Fruit fly (Drosophila melanogaster) whole organism, prepupa: ENCODE measurements around the gene Obp73a.

Experiments
- Blimp-1 ChIP-seq: fragments of 200-800 bp; sonication (Bioruptor generic); optimal IDR thresholded peaks from 3 replicates; lab custom pipeline; 2017; ENCODE audit warnings: missing biosample characterization, missing genetic modification characterization, mild to moderate bottlenecking, moderate library complexity, missing genetic modification reagents
- CG10631 ChIP-seq: fragments of 200-800 bp; sonication (Bioruptor generic); optimal IDR thresholded peaks from 2 replicates; lab custom pipeline; 2016; ENCODE audit warnings: missing biosample characterization, missing genetic modification characterization
- CG10669 ChIP-seq: fragments of 200-800 bp; sonication (Bioruptor generic); optimal IDR thresholded peaks from 3 replicates; lab custom pipeline; 2018; ENCODE audit warnings: missing biosample characterization, mild to moderate bottlenecking, missing genetic modification characterization, moderate library complexity
- CG11902 ChIP-seq: fragments of 200-800 bp; sonication (Bioruptor generic); optimal IDR thresholded peaks from 3 replicates; lab custom pipeline; 2016; ENCODE audit warnings: missing biosample characterization, missing genetic modification characterization
- CG15336 ChIP-seq: fragments of 200-800 bp; sonication (Bioruptor generic); IDR thresholded peaks from 2 replicates; pipeline ENCODE4 v1.3.6; 2022; ENCODE audit warnings: missing biosample characterization, missing genetic modification characterization
- CG1621 ChIP-seq: fragments of 200-800 bp; sonication (Bioruptor generic); optimal IDR thresholded peaks from 3 replicates; lab custom pipeline; 2018; ENCODE audit warnings: missing biosample characterization, mild to moderate bottlenecking, missing genetic modification characterization
- CG32006 ChIP-seq: fragments of 200-800 bp; sonication (Bioruptor generic); optimal IDR thresholded peaks from 3 replicates; lab custom pipeline; 2017; ENCODE audit warnings: missing biosample characterization, mild to moderate bottlenecking, missing genetic modification characterization
- CG34406 ChIP-seq: fragments of 200-800 bp; sonication (Bioruptor generic); optimal IDR thresholded peaks from 3 replicates; lab custom pipeline; 2016; ENCODE audit warnings: missing biosample characterization, missing genetic modification characterization
- CG3919 ChIP-seq: fragments of 200-800 bp; sonication (Bioruptor generic); optimal IDR thresholded peaks from 3 replicates; lab custom pipeline; 2016; ENCODE audit warnings: missing biosample characterization, missing genetic modification characterization
- CG4318 ChIP-seq: fragments of 200-800 bp; sonication (Bioruptor generic); optimal IDR thresholded peaks from 3 replicates; lab custom pipeline; 2017; ENCODE audit warnings: missing biosample characterization, mild to moderate bottlenecking, missing genetic modification characterization
- CG6276 ChIP-seq: fragments of 200-800 bp; sonication (Bioruptor generic); optimal IDR thresholded peaks from 2 replicates; lab custom pipeline; 2017; ENCODE audit warnings: missing biosample characterization, mild to moderate bottlenecking, missing genetic modification characterization
- CG6792 ChIP-seq: fragments of 200-800 bp; sonication (Bioruptor generic); optimal IDR thresholded peaks from 3 replicates; lab custom pipeline; 2016; ENCODE audit warnings: missing biosample characterization, missing genetic modification characterization
- CG6808 ChIP-seq: fragments of 200-800 bp; sonication (Bioruptor generic); optimal IDR thresholded peaks from 3 replicates; lab custom pipeline; 2017; ENCODE audit warnings: missing biosample characterization, missing genetic modification characterization, mild to moderate bottlenecking, moderate library complexity, missing genetic modification reagents
- CG8632 ChIP-seq: fragments of 200-800 bp; sonication (Bioruptor generic); optimal IDR thresholded peaks from 3 replicates; lab custom pipeline; 2016; ENCODE audit warnings: missing biosample characterization, missing genetic modification characterization
- CG9139 ChIP-seq: fragments of 200-800 bp; sonication (Bioruptor generic); optimal IDR thresholded peaks from 3 replicates; lab custom pipeline; 2017; ENCODE audit warnings: missing biosample characterization, mild to moderate bottlenecking, missing genetic modification characterization
- Eip75B ChIP-seq: fragments of 200-800 bp; sonication (Bioruptor generic); optimal IDR thresholded peaks from 3 replicates; lab custom pipeline; 2016; ENCODE audit warnings: missing biosample characterization, missing genetic modification characterization
- Eip78C ChIP-seq: fragments of 200-800 bp; sonication (Bioruptor generic); peaks from one replicate; lab custom pipeline; 2016; ENCODE audit warnings: missing biosample characterization, missing genetic modification characterization
- Eip93F ChIP-seq: fragments of 200-800 bp; sonication (Bioruptor generic); optimal IDR thresholded peaks from 2 replicates; lab custom pipeline; 2016; ENCODE audit warnings: missing biosample characterization, mild to moderate bottlenecking, missing genetic modification characterization
- Ets21C ChIP-seq: fragments of 200-800 bp; sonication (Bioruptor generic); optimal IDR thresholded peaks from 3 replicates; lab custom pipeline; 2016; ENCODE audit warnings: missing biosample characterization, missing genetic modification characterization
- Ets96B ChIP-seq: fragments of 200-800 bp; optimal IDR thresholded peaks from 2 replicates; lab custom pipeline; 2019; ENCODE audit warnings: missing biosample characterization, mild to moderate bottlenecking, missing genetic modification characterization, moderate library complexity
- Hr38 ChIP-seq: sonication (Bioruptor generic); optimal IDR thresholded peaks from 2 replicates; lab custom pipeline; 2016; ENCODE audit warnings: missing biosample characterization, missing genetic modification characterization
- Hr39 ChIP-seq: fragments of 200-800 bp; sonication (Bioruptor generic); optimal IDR thresholded peaks from 2 replicates; lab custom pipeline; 2016; ENCODE audit warnings: missing biosample characterization, missing genetic modification characterization
- OdsH ChIP-seq: fragments of 200-800 bp; sonication (Bioruptor generic); optimal IDR thresholded peaks from 3 replicates; lab custom pipeline; 2016; ENCODE audit warnings: missing biosample characterization, missing genetic modification characterization
- Smox ChIP-seq: fragments of 200-800 bp; sonication (Bioruptor generic); optimal IDR thresholded peaks from 3 replicates; lab custom pipeline; 2016; ENCODE audit warnings: missing biosample characterization, missing genetic modification characterization
- Sox102F ChIP-seq: fragments of 200-800 bp; sonication (Bioruptor generic); optimal IDR thresholded peaks from 2 replicates; lab custom pipeline; 2016; ENCODE audit warnings: missing biosample characterization, mild to moderate bottlenecking, missing genetic modification characterization
- Sox14 ChIP-seq: fragments of 200-800 bp; sonication (Bioruptor generic); optimal IDR thresholded peaks from 3 replicates; lab custom pipeline; 2016; ENCODE audit warnings: missing biosample characterization, missing genetic modification characterization
- Sox15 ChIP-seq: fragments of 200-800 bp; sonication (Bioruptor generic); optimal IDR thresholded peaks from 3 replicates; lab custom pipeline; 2016; ENCODE audit warnings: missing biosample characterization, missing genetic modification characterization
- acj6 ChIP-seq: fragments of 200-800 bp; sonication (Bioruptor generic); optimal IDR thresholded peaks from 3 replicates; lab custom pipeline; 2016; ENCODE audit warnings: missing biosample characterization, missing genetic modification characterization
- dac ChIP-seq: fragments of 200-800 bp; sonication (Bioruptor generic); optimal IDR thresholded peaks from 2 replicates; lab custom pipeline; 2017; ENCODE audit warnings: missing biosample characterization, mild to moderate bottlenecking, missing genetic modification characterization
- eg ChIP-seq: fragments of 200-800 bp; sonication (Bioruptor generic); IDR thresholded peaks from 3 replicates; pipeline ENCODE4 v1.3.6; 2022; ENCODE audit warnings: missing biosample characterization, missing genetic modification characterization
- esn ChIP-seq: fragments of 200-800 bp; sonication (Bioruptor generic); optimal IDR thresholded peaks from 2 replicates; lab custom pipeline; 2016; ENCODE audit warnings: missing biosample characterization, mild to moderate bottlenecking, missing genetic modification characterization, moderate library complexity
- fd59A ChIP-seq: fragments of 200-800 bp; sonication (Bioruptor generic); optimal IDR thresholded peaks from 2 replicates; lab custom pipeline; 2017; ENCODE audit warnings: missing biosample characterization, mild to moderate bottlenecking, missing genetic modification characterization, missing genetic modification reagents
- fd85E ChIP-seq: fragments of 200-800 bp; sonication (Bioruptor generic); optimal IDR thresholded peaks from 3 replicates; lab custom pipeline; 2016; ENCODE audit warnings: missing biosample characterization, missing genetic modification characterization
- fkh ChIP-seq: fragments of 200-800 bp; sonication (Bioruptor generic); optimal IDR thresholded peaks from 3 replicates; lab custom pipeline; 2017; ENCODE audit warnings: missing biosample characterization, mild to moderate bottlenecking, missing genetic modification characterization, moderate library complexity
- net ChIP-seq: fragments of 200-800 bp; sonication (Bioruptor generic); optimal IDR thresholded peaks from 3 replicates; lab custom pipeline; 2016; ENCODE audit warnings: missing biosample characterization, missing genetic modification characterization
- pdm3 ChIP-seq: fragments of 200-800 bp; sonication (Bioruptor generic); optimal IDR thresholded peaks from 3 replicates; lab custom pipeline; 2016; ENCODE audit warnings: missing biosample characterization, missing genetic modification characterization
- salr ChIP-seq, 2 experiments: fragments of 200-800 bp; sonication (Bioruptor generic); optimal IDR thresholded peaks; 3 replicates each; lab custom pipeline; 2016 to 2018; ENCODE audit warnings: missing biosample characterization in 2 of 2, missing genetic modification characterization in 2 of 2, mild to moderate bottlenecking in 1 of 2
- spab ChIP-seq: fragments of 200-800 bp; sonication (Bioruptor generic); optimal IDR thresholded peaks from 2 replicates; lab custom pipeline; 2017; ENCODE audit warnings: missing biosample characterization, mild to moderate bottlenecking, missing genetic modification characterization, missing genetic modification reagents
- svp ChIP-seq: fragments of 200-800 bp; sonication (Bioruptor generic); peaks from one replicate; lab custom pipeline; 2016; ENCODE audit warnings: missing biosample characterization, missing genetic modification characterization
- topi ChIP-seq: fragments of 200-800 bp; sonication (Bioruptor generic); optimal IDR thresholded peaks from 3 replicates; lab custom pipeline; 2016; ENCODE audit warnings: missing biosample characterization, missing genetic modification characterization
- vri ChIP-seq: fragments of 200-800 bp; sonication (Bioruptor generic); optimal IDR thresholded peaks from 3 replicates; lab custom pipeline; 2016; ENCODE audit warnings: missing biosample characterization, mild to moderate bottlenecking, missing genetic modification characterization

The Obp73a gene

dm6 chr3L:16984042-16984441 is 39.9 kb downstream of the Obp73a start:
- no peak for TF ChIP-seq fkh (GFP tag; lab: Kevin White, UChicago)
- no peak for TF ChIP-seq Hr39
- no peak for TF ChIP-seq CG15336 (GFP tag; lab: Robert Waterston, UW)
- TF ChIP-seq vri (GFP tag; lab: Kevin White, UChicago): peak; percentile 91
- no peak for TF ChIP-seq Eip75B
- TF ChIP-seq spab: no peak
- TF ChIP-seq CG6792 (GFP tag; lab: Kevin White, UChicago): no peak
- peak; percentile 43 for TF ChIP-seq Eip78C (GFP tag; lab: Kevin White, UChicago)
- TF ChIP-seq Eip93F (GFP tag; lab: Kevin White, UChicago): peak; percentile 37
- no peak for TF ChIP-seq Ets96B (tag; lab: Kevin White, UChicago)
- peak; percentile 84 for TF ChIP-seq svp (GFP tag; lab: Kevin White, UChicago)
- TF ChIP-seq Ets21C (GFP tag; lab: Kevin White, UChicago): no peak
- no peak for TF ChIP-seq CG3919 (GFP tag; lab: Kevin White, UChicago)
- no peak for TF ChIP-seq CG4318
- no peak for TF ChIP-seq eg
- no peak for TF ChIP-seq Hr38 (GFP tag; lab: Kevin White, UChicago)
- TF ChIP-seq OdsH (GFP tag; lab: Kevin White, UChicago): no peak

DNA sequence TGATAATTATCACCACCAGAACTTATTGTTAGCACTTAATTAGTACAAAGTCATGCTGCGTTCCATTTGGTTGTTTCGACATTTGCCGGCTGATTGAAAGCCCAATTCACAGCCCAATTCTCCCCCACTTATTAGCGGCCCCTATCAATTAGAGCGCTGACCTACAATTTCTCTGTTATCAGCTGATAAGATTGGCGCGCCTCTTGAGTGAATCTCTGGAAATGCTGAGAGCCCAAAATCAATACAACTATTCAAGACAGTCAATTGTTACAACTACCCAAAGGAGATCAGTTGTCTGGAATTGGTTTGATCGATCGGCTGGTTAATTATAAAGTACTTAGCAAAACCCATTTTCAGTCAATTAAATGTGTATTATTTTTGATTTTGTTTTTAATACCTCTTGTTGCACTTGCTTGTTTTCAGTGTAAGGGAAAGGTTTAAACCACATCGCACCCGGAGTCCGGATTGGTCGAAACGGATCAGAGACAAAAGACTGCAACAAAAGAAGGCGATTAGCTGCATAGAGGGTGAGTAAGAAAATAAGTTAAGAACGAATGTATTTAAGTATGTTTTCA is 40.7 kb downstream of the Obp73a start:
- TF ChIP-seq CG3919 (GFP tag; lab: Kevin White, UChicago): no peak
- peak; percentile 0 for TF ChIP-seq CG6792 (GFP tag; lab: Kevin White, UChicago)
- no peak for TF ChIP-seq topi (GFP tag; lab: Kevin White, UChicago)
- peak; percentile 2 for TF ChIP-seq Eip93F (GFP tag; lab: Kevin White, UChicago)

DNA sequence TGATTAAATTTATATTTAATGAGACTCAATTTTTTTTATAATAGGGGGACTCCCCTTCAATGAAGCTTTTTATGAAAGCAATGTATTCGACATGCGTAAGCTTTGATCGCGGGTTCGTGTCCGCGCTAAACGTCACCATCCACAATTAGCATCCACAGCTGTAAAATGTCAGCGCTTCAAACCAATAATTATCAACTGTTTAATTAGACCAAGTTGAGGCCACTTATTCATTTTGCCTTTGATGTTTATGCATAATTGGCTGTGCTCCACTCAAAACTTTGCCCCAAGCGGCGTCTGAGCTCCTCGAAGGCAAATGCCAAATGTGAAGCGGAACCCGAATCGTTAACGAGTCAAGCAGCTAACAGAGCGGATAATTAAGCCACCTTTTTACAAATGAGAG is 41.4 kb downstream of the Obp73a start:
- TF ChIP-seq CG1621 (tag; lab: Kevin White, UChicago): no peak
- TF ChIP-seq Sox15: no peak
- TF ChIP-seq CG3919 (GFP tag; lab: Kevin White, UChicago): no peak
- no peak for TF ChIP-seq svp (GFP tag; lab: Kevin White, UChicago)
- peak; percentile 96 for TF ChIP-seq Blimp-1 (GFP tag; lab: Kevin White, UChicago)
- TF ChIP-seq CG11902 (GFP tag; lab: Kevin White, UChicago): no peak
- TF ChIP-seq fkh (GFP tag; lab: Kevin White, UChicago): peak; percentile 40

- TF ChIP-seq CG34406 (GFP tag; lab: Kevin White, UChicago) (peak; percentile 77), CG32006 (GFP tag; lab: Kevin White, UChicago) (peak; percentile 93), dac (GFP tag; lab: Kevin White, UChicago) (peak; percentile 58), CG1621 (tag; lab: Kevin White, UChicago) (peak; percentile 38), fd59A (GFP tag; lab: Kevin White, UChicago) (peak; percentile 75), fkh (GFP tag; lab: Kevin White, UChicago) (no peak), esn (GFP tag; lab: Kevin White, UChicago) (peak; percentile 88), fd85E (no peak), Smox (GFP tag; lab: Kevin White, UChicago) (peak; percentile 81), Eip75B (peak; percentile 84), CG8632 (GFP tag; lab: Kevin White, UChicago) (peak; percentile 66), spab (peak; percentile 83), CG6276 (GFP tag; lab: Kevin White, UChicago) (peak; percentile 87), net (peak; percentile 89), topi (GFP tag; lab: Kevin White, UChicago) (peak; percentile 84), Eip93F (GFP tag; lab: Kevin White, UChicago) (peak; percentile 23), OdsH (GFP tag; lab: Kevin White, UChicago) (peak; percentile 82), acj6 (GFP tag; lab: Kevin White, UChicago) (peak; percentile 74), CG10631 (GFP tag; lab: Kevin White, UChicago) (peak; percentile 83), CG10669 (GFP tag; lab: Kevin White, UChicago) (peak; percentile 72), Hr39 (peak; percentile 59), Ets96B (tag; lab: Kevin White, UChicago) (peak; percentile 66), pdm3 (peak; percentile 77), CG6808 (GFP tag; lab: Kevin White, UChicago) (peak; percentile 86), salr (GFP tag; optimal IDR thresholded peaks at IDR 0.05; lab: Kevin White, UChicago) (peak; percentile 51 to 95), CG9139 (GFP tag; lab: Kevin White, UChicago) (peak; percentile 46), Sox102F (GFP tag; lab: Kevin White, UChicago) (peak; percentile 59), Sox14 (peak; percentile 80)
Observed at dm6 chr3L:16986062-16987013, 42.2 kb downstream of the Obp73a start.
